Fruit fly (Drosophila melanogaster): ENCODE results near the gene fh.

The fh gene

dm6 chrX:9152127-9152598 is 3.3 kb upstream of the fh start (continued):
- no peak for TF ChIP-seq NC2α (GFP tag; optimal IDR thresholded peaks at IDR 0.05)
- no peak for TF ChIP-seq Dfd (GFP tag; optimal IDR thresholded peaks at IDR 0.05)
- no peak for TF ChIP-seq Poxn (GFP tag; IDR thresholded peaks at IDR 0.05)
- no peak for TF ChIP-seq CG4730 (GFP tag; IDR thresholded peaks at IDR 0.05)
- TF ChIP-seq pb (GFP tag; optimal IDR thresholded peaks at IDR 0.05), result no peak
- TF ChIP-seq CG4404 (GFP tag; IDR thresholded peaks at IDR 0.05), result no peak
- TF ChIP-seq YL-1 (GFP tag; optimal IDR thresholded peaks at IDR 0.05), result peak; percentile 58
- no peak for TF ChIP-seq CG4424 (GFP tag; optimal IDR thresholded peaks at IDR 0.05)
- TF ChIP-seq btn (GFP tag; optimal IDR thresholded peaks at IDR 0.05), result no peak
- TF ChIP-seq knrl (GFP tag; IDR thresholded peaks at IDR 0.05; ENCODE audit: partially characterized antibody), result no peak
- TF ChIP-seq Deaf1 (tag; optimal IDR thresholded peaks at IDR 0.05), result peak; percentile 50
- TF ChIP-seq Trl (optimal IDR thresholded peaks at IDR 0.05), result no peak
- TF ChIP-seq Trl (GFP tag; optimal IDR thresholded peaks at IDR 0.05), result no peak
- no peak for TF ChIP-seq CG3726 (GFP tag; IDR thresholded peaks at IDR 0.05)
- peak; percentile 17 for TF ChIP-seq Hr3 (GFP tag; optimal IDR thresholded peaks at IDR 0.05)
- TF ChIP-seq nerfin-1 (tag; optimal IDR thresholded peaks at IDR 0.05), result no peak
- no peak for TF ChIP-seq hb (GFP tag; IDR thresholded peaks at IDR 0.05; ENCODE audit: partially characterized antibody)
- peak; percentile 92 for TF ChIP-seq cg (GFP tag; optimal IDR thresholded peaks at IDR 0.05)
- no peak for TF ChIP-seq lov (optimal IDR thresholded peaks at IDR 0.05)
- TF ChIP-seq lov (GFP tag; IDR thresholded peaks at IDR 0.05), result 0 out of 3 replicates have a peak, but pooled peaks have one; percentile 23
- peak; percentile 44 for TF ChIP-seq HmgD (GFP tag; optimal IDR thresholded peaks at IDR 0.05)
- TF ChIP-seq org-1 (GFP tag; optimal IDR thresholded peaks at IDR 0.05), result no peak
- TF ChIP-seq CG15514 (GFP tag; optimal IDR thresholded peaks at IDR 0.05), result peak; percentile 63
- peak; percentile 55 for TF ChIP-seq Fer1 (GFP tag; optimal IDR thresholded peaks at IDR 0.05)
- peak; percentile 53; the same call in 1 of the 3 replicates for TF ChIP-seq sr (GFP tag; IDR thresholded peaks at IDR 0.05)
- peak; percentile 70 for TF ChIP-seq lbe (GFP tag; optimal IDR thresholded peaks at IDR 0.05)
- no peak for TF ChIP-seq hth (optimal IDR thresholded peaks at IDR 0.05)
- TF ChIP-seq ems (GFP tag; optimal IDR thresholded peaks at IDR 0.05), result no peak
- no peak for TF ChIP-seq CG8359 (GFP tag; optimal IDR thresholded peaks at IDR 0.05; ENCODE audit: borderline replicate concordance)
- peak; percentile 31 for TF ChIP-seq CG8924 (tag; optimal IDR thresholded peaks at IDR 0.05)
- no peak for TF ChIP-seq salm (tag; optimal IDR thresholded peaks at IDR 0.05)
- TF ChIP-seq tio (GFP tag; optimal IDR thresholded peaks at IDR 0.05), result no peak
- TF ChIP-seq onecut (GFP tag; IDR thresholded peaks at IDR 0.05), result peak; percentile 71; the same call in 1 of the 2 replicates
- TF ChIP-seq sd (tag; optimal IDR thresholded peaks at IDR 0.05), result peak; percentile 4
- TF ChIP-seq slbo (GFP tag; IDR thresholded peaks at IDR 0.05), result peak; percentile 44; the same call in 1 of the 2 replicates
- TF ChIP-seq CG12104 (GFP tag; optimal IDR thresholded peaks at IDR 0.05), result peak; percentile 24
- TF ChIP-seq Atf6 (GFP tag; IDR thresholded peaks at IDR 0.05), result peak; percentile 56
- TF ChIP-seq CG10431 (GFP tag; optimal IDR thresholded peaks at IDR 0.05), result peak; percentile 16
- TF ChIP-seq CG12769 (tag; optimal IDR thresholded peaks at IDR 0.05), result no peak
- TF ChIP-seq br (optimal IDR thresholded peaks at IDR 0.05), result no peak
- peak; percentile 75; the same call in 2 of the 3 replicates for TF ChIP-seq Dbx (GFP tag; IDR thresholded peaks at IDR 0.05)
- TF ChIP-seq Chrac-16 (GFP tag; optimal IDR thresholded peaks at IDR 0.05), result peak; percentile 24
- no peak for TF ChIP-seq Myb (GFP tag; optimal IDR thresholded peaks at IDR 0.05)
- TF ChIP-seq CG5245 (GFP tag; optimal IDR thresholded peaks at IDR 0.05), result no peak
- TF ChIP-seq gce (GFP tag; IDR thresholded peaks at IDR 0.05), result no peak
- no peak for TF ChIP-seq CG3995 (GFP tag; optimal IDR thresholded peaks at IDR 0.05)
- TF ChIP-seq CTCF (GFP tag; optimal IDR thresholded peaks at IDR 0.05), result peak; percentile 95
- no peak for TF ChIP-seq aop (GFP tag; IDR thresholded peaks at IDR 0.05)
- no peak for TF ChIP-seq CG10147 (GFP tag; optimal IDR thresholded peaks at IDR 0.05)
- TF ChIP-seq CG13123 (GFP tag; optimal IDR thresholded peaks at IDR 0.05), result peak; percentile 33
- peak; percentile 65; the same call in 1 of the 2 replicates for TF ChIP-seq CG32532 (GFP tag; IDR thresholded peaks at IDR 0.05)
- TF ChIP-seq zen2 (GFP tag; IDR thresholded peaks at IDR 0.05; ENCODE audit: partially characterized antibody), result no peak
- no peak for TF ChIP-seq CG2875 (GFP tag; optimal IDR thresholded peaks at IDR 0.05)
